Worm (Caenorhabditis elegans) whole organism, L4 larva: ENCODE results near the gene nhl-3.

Experiments
- dmd-9 ChIP-seq: fragments of 200-800 bp; sonication (Bioruptor generic); IDR thresholded peaks from 2 replicates; pipeline ENCODE4 v1.3.6; 2022; ENCODE audit warnings: missing genetic modification reagents, missing genetic modification characterization, missing compliant biosample characterization
- lin-13 ChIP-seq: fragments of 150-350 bp; optimal IDR thresholded peaks from 2 replicates; lab custom pipeline; 2014; ENCODE audit warnings: missing biosample characterization, missing genetic modification reagents, missing genetic modification characterization
- lin-15B ChIP-seq: fragments of 150-350 bp; sonication (generic microtip); optimal IDR thresholded peaks from 3 replicates; lab custom pipeline; 2014; ENCODE audit warnings: missing biosample characterization, missing genetic modification characterization
- nhr-237 ChIP-seq: sonication (generic microtip); optimal IDR thresholded peaks from 2 replicates; lab custom pipeline; 2017; ENCODE audit warnings: missing biosample characterization, missing genetic modification characterization
- pha-4 ChIP-seq, 2 experiments: fragments of 150-350 bp in 1 of 2; fragments of 200-800 bp in 1 of 2; sonication (Bioruptor generic) in 1 of 2; IDR thresholded peaks in 1 of 2; optimal IDR thresholded peaks in 1 of 2; 2 replicates each; pipeline versions ENCODE4 v1.3.6 to Lab custom; 2014 to 2022; ENCODE audit warnings: missing genetic modification characterization in 2 of 2, missing genetic modification reagents in 2 of 2, missing biosample characterization in 1 of 2, missing compliant biosample characterization in 1 of 2
- zip-11 ChIP-seq: fragments of 200-800 bp; sonication (Bioruptor generic); IDR thresholded peaks from 2 replicates; pipeline ENCODE4 v1.3.6; 2022; ENCODE audit warnings: missing genetic modification characterization, missing compliant biosample characterization

DNA sequence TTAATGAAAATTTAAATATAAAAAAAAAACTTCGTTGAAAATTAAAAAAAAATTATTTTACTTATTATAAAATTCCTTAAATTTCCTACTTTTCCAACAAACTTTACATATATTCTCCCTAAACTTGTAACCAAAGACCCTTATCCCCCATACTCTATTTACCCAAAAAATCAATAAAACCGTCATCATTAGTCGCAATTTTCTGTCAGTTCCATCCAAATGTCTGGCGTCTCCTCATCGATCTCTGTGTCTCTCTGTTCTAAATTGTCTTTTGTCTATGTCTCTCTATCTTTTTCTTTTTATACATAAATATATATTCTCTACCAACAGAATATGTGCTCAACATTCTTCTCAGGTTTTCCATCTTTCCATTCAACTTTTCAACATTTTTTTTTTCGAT, 46.5 kb downstream of the nhl-3 start:
- TF ChIP-seq lin-13 (GFP tag; lab: Kevin White, UChicago) (no peak), lin-15B (tag; lab: Kevin White, UChicago) (no peak), pha-4 (GFP tag; IDR thresholded peaks at IDR 0.05; lab: Robert Waterston, UW) (no peak), pha-4 (tag; optimal IDR thresholded peaks at IDR 0.05; lab: Kevin White, UChicago) (no peak), dmd-9 (no peak), zip-11 (GFP tag; lab: Robert Waterston, UW) (no peak), nhr-237 (tag; lab: Kevin White, UChicago) (no peak)
